Fruit fly (Drosophila melanogaster) whole organism, embryonic: Measurements from ENCODE around the gene CG33268.

Experiments
- Atf-2 ChIP-seq: fragments of 200-800 bp; sonication (Bioruptor generic); optimal IDR thresholded peaks from 2 replicates; lab custom pipeline; 2016; ENCODE audit warnings: missing biosample characterization, missing genetic modification characterization
- CG10431 ChIP-seq: fragments of 200-800 bp; sonication (Bioruptor generic); optimal IDR thresholded peaks from 3 replicates; lab custom pipeline; 2018; ENCODE audit warnings: missing biosample characterization, mild to moderate bottlenecking, missing genetic modification characterization
- CG11560 ChIP-seq: fragments of 200-800 bp; sonication (Bioruptor generic); IDR thresholded peaks from 3 replicates; pipeline ENCODE4 v1.3.6; 2022; ENCODE audit warnings: missing biosample characterization, missing genetic modification characterization
- CG11695 ChIP-seq: fragments of 200-800 bp; sonication (Bioruptor generic); IDR thresholded peaks from 3 replicates; pipeline ENCODE4 v1.3.6; 2022; ENCODE audit warnings: missing biosample characterization, missing genetic modification characterization
- CG12769 ChIP-seq: fragments of 200-800 bp; sonication (Bioruptor generic); optimal IDR thresholded peaks from 2 replicates; lab custom pipeline; 2019; ENCODE audit warnings: missing biosample characterization, mild to moderate bottlenecking, missing genetic modification characterization, moderate library complexity
- CG13296 ChIP-seq: fragments of 200-800 bp; sonication (Bioruptor generic); optimal IDR thresholded peaks from 3 replicates; lab custom pipeline; 2018; ENCODE audit warnings: missing biosample characterization, mild to moderate bottlenecking, missing genetic modification characterization
- CG13624 ChIP-seq: fragments of 200-800 bp; sonication (Bioruptor generic); optimal IDR thresholded peaks from 2 replicates; lab custom pipeline; 2016; ENCODE audit warnings: missing biosample characterization, missing genetic modification characterization
- CG14667 ChIP-seq: fragments of 200-800 bp; sonication (Bioruptor generic); IDR thresholded peaks from 2 replicates; pipeline ENCODE4 v1.3.6; 2022; ENCODE audit warnings: missing biosample characterization, missing genetic modification characterization
- CG15696 ChIP-seq: fragments of 200-800 bp; sonication (Bioruptor generic); optimal IDR thresholded peaks from 2 replicates; lab custom pipeline; 2019; ENCODE audit warnings: missing biosample characterization, mild to moderate bottlenecking, missing genetic modification characterization, moderate library complexity
- CG17385 ChIP-seq: fragments of 200-800 bp; sonication (Bioruptor generic); optimal IDR thresholded peaks from 3 replicates; lab custom pipeline; 2018; ENCODE audit warnings: missing biosample characterization, mild to moderate bottlenecking, missing genetic modification characterization
- CG18011 ChIP-seq: fragments of 200-800 bp; sonication (Bioruptor generic); optimal IDR thresholded peaks from 2 replicates; lab custom pipeline; 2017; ENCODE audit warnings: missing biosample characterization, missing genetic modification characterization, mild to moderate bottlenecking, moderate library complexity, missing genotype
- CG18619 ChIP-seq: fragments of 200-800 bp; sonication (Bioruptor generic); optimal IDR thresholded peaks from 3 replicates; lab custom pipeline; 2017; ENCODE audit warnings: missing biosample characterization, mild to moderate bottlenecking, missing genetic modification characterization
- CG2120 ChIP-seq: fragments of 200-800 bp; sonication (Bioruptor generic); optimal IDR thresholded peaks from 3 replicates; lab custom pipeline; 2016; ENCODE audit warnings: missing biosample characterization, missing genetic modification characterization
- CG32532 ChIP-seq: fragments of 200-800 bp; sonication (Bioruptor generic); IDR thresholded peaks from 2 replicates; pipeline ENCODE4 v1.3.6; 2022; ENCODE audit warnings: missing biosample characterization, missing genetic modification characterization
- CG33213 ChIP-seq: fragments of 200-800 bp; sonication (Bioruptor generic); optimal IDR thresholded peaks from 3 replicates; lab custom pipeline; 2016; ENCODE audit warnings: missing biosample characterization, missing genetic modification characterization
- CG4854 ChIP-seq: fragments of 200-800 bp; sonication (Bioruptor generic); optimal IDR thresholded peaks from 2 replicates; lab custom pipeline; 2016; ENCODE audit warnings: missing biosample characterization, missing genetic modification characterization, inconsistent platforms
- CG6175 ChIP-seq: fragments of 200-800 bp; sonication (Bioruptor generic); IDR thresholded peaks from 3 replicates; pipeline ENCODE4 v1.3.6; 2022; ENCODE audit warnings: missing biosample characterization, missing genetic modification characterization
- CG6813 ChIP-seq: fragments of 200-800 bp; sonication (Bioruptor generic); optimal IDR thresholded peaks from 2 replicates; lab custom pipeline; 2017; ENCODE audit warnings: missing biosample characterization, missing genetic modification characterization, mild to moderate bottlenecking, moderate library complexity, missing genetic modification reagents
- Fer2 ChIP-seq: fragments of 200-800 bp; sonication (Bioruptor generic); optimal IDR thresholded peaks from 2 replicates; lab custom pipeline; 2018; ENCODE audit warnings: missing biosample characterization, mild to moderate bottlenecking, missing genetic modification characterization, moderate library complexity
- Gsc ChIP-seq: fragments of 200-800 bp; sonication (Bioruptor generic); IDR thresholded peaks from 2 replicates; pipeline ENCODE4 v1.3.6; 2022; ENCODE audit warnings: missing biosample characterization, missing genetic modification characterization
- HHEX ChIP-seq: fragments of 200-800 bp; sonication (Bioruptor generic); optimal IDR thresholded peaks from 3 replicates; lab custom pipeline; 2017; ENCODE audit warnings: missing biosample characterization, mild to moderate bottlenecking, missing genetic modification characterization, missing genetic modification reagents
- HmgZ ChIP-seq: fragments of 200-800 bp; sonication (Bioruptor generic); optimal IDR thresholded peaks from 2 replicates; lab custom pipeline; 2018; ENCODE audit warnings: missing biosample characterization, mild to moderate bottlenecking, missing genetic modification characterization
- Hr3 ChIP-seq: fragments of 200-800 bp; sonication (Bioruptor generic); optimal IDR thresholded peaks from 3 replicates; lab custom pipeline; 2016; ENCODE audit warnings: missing biosample characterization, missing genetic modification characterization
- Meics ChIP-seq: fragments of 200-800 bp; sonication (Bioruptor generic); optimal IDR thresholded peaks from 2 replicates; lab custom pipeline; 2017; ENCODE audit warnings: missing biosample characterization, mild to moderate bottlenecking, missing genetic modification characterization
- Mes4 ChIP-seq: fragments of 200-800 bp; sonication (Bioruptor generic); optimal IDR thresholded peaks from 2 replicates; lab custom pipeline; 2016; ENCODE audit warnings: missing biosample characterization, missing genetic modification characterization
- Ptx1 ChIP-seq: fragments of 200-800 bp; sonication (Bioruptor generic); IDR thresholded peaks from 2 replicates; pipeline ENCODE4 v1.3.6; 2022; ENCODE audit warnings: missing biosample characterization, missing genetic modification characterization
- Spps ChIP-seq: fragments of 200-800 bp; sonication (Bioruptor generic); optimal IDR thresholded peaks from 2 replicates; lab custom pipeline; 2018; ENCODE audit warnings: missing biosample characterization, mild to moderate bottlenecking, missing genetic modification characterization
- Stat92E ChIP-seq, 3 experiments: fragments of >200 bp in 2 of 3; fragments of 200-800 bp in 1 of 3; sonication (Bioruptor generic) in 1 of 3; optimal IDR thresholded peaks; 2 replicates each; lab custom pipeline; 2017 to 2019; ENCODE audit warnings: missing biosample characterization in 3 of 3, missing genetic modification characterization in 3 of 3, mild to moderate bottlenecking in 1 of 3, moderate library complexity in 1 of 3
- abd-A ChIP-seq: fragments of 200-800 bp; sonication (Bioruptor generic); optimal IDR thresholded peaks from 3 replicates; lab custom pipeline; 2019; ENCODE audit warnings: missing biosample characterization, mild to moderate bottlenecking, missing genetic modification characterization, moderate library complexity
- ash1 ChIP-seq: fragments of 200-800 bp; sonication (Bioruptor generic); optimal IDR thresholded peaks from 2 replicates; lab custom pipeline; 2018; ENCODE audit warnings: missing biosample characterization, mild to moderate bottlenecking, missing genetic modification characterization
- cato ChIP-seq: fragments of 200-800 bp; sonication (Bioruptor generic); optimal IDR thresholded peaks from 2 replicates; lab custom pipeline; 2016; ENCODE audit warnings: missing biosample characterization, missing genetic modification characterization, borderline replicate concordance
- dm ChIP-seq: fragments of 200-800 bp; sonication (Bioruptor generic); optimal IDR thresholded peaks from 3 replicates; lab custom pipeline; 2016; ENCODE audit warnings: missing biosample characterization, missing genetic modification characterization
- dysf ChIP-seq: fragments of 200-800 bp; sonication (Bioruptor generic); IDR thresholded peaks from 3 replicates; pipeline ENCODE4 v1.3.6; 2022; ENCODE audit warnings: missing biosample characterization, missing genetic modification characterization
- eve ChIP-seq, 2 experiments: fragments of >200 bp; optimal IDR thresholded peaks; 2 replicates each; lab custom pipeline; 2017; ENCODE audit warnings: missing biosample characterization in 2 of 2, missing genetic modification characterization in 2 of 2
- fd3F ChIP-seq: fragments of 200-800 bp; sonication (Bioruptor generic); optimal IDR thresholded peaks from 2 replicates; lab custom pipeline; 2018; ENCODE audit warnings: missing biosample characterization, mild to moderate bottlenecking, missing genetic modification characterization, moderate library complexity
- ftz-f1 ChIP-seq: fragments of 200-800 bp; sonication (Bioruptor generic); optimal IDR thresholded peaks from 2 replicates; lab custom pipeline; 2016; ENCODE audit warnings: missing biosample characterization, missing genetic modification characterization
- hb ChIP-seq: fragments of 200-800 bp; sonication (Bioruptor generic); IDR thresholded peaks from 3 replicates; pipeline ENCODE4 v1.3.6; 2022; ENCODE audit warnings: missing biosample characterization, missing genetic modification characterization; ENCODE audit not compliant: partially characterized antibody
- hbn ChIP-seq: fragments of 200-800 bp; sonication (Bioruptor generic); IDR thresholded peaks from 2 replicates; pipeline ENCODE4 v1.3.6; 2022; ENCODE audit warnings: missing biosample characterization, missing genetic modification characterization; ENCODE audit not compliant: partially characterized antibody
- mld ChIP-seq: fragments of 200-800 bp; sonication (Bioruptor generic); IDR thresholded peaks from 3 replicates; pipeline ENCODE4 v1.3.6; 2022; ENCODE audit warnings: missing biosample characterization, missing genetic modification characterization; ENCODE audit not compliant: partially characterized antibody
- phol ChIP-seq: fragments of 200-800 bp; sonication (Bioruptor generic); optimal IDR thresholded peaks from 3 replicates; lab custom pipeline; 2018; ENCODE audit warnings: missing biosample characterization, mild to moderate bottlenecking, missing genetic modification characterization, moderate library complexity
- pnt ChIP-seq: fragments of 200-800 bp; sonication (Bioruptor generic); optimal IDR thresholded peaks from 3 replicates; lab custom pipeline; 2016; ENCODE audit warnings: missing biosample characterization, missing genetic modification characterization
- ro ChIP-seq: fragments of 200-800 bp; sonication (Bioruptor generic); IDR thresholded peaks from 2 replicates; pipeline ENCODE4 v1.3.6; 2022; ENCODE audit warnings: missing biosample characterization, missing genetic modification characterization
- schlank ChIP-seq: fragments of 200-800 bp; sonication (Bioruptor generic); optimal IDR thresholded peaks from 2 replicates; lab custom pipeline; 2018; ENCODE audit warnings: missing biosample characterization, mild to moderate bottlenecking, missing genetic modification characterization
- ssp ChIP-seq: fragments of 200-800 bp; sonication (Bioruptor generic); IDR thresholded peaks from 2 replicates; pipeline ENCODE4 v1.3.6; 2022; ENCODE audit warnings: missing biosample characterization, missing genetic modification characterization
- stc ChIP-seq: fragments of 200-800 bp; sonication (Bioruptor generic); IDR thresholded peaks from 2 replicates; pipeline ENCODE4 v1.3.6; 2022; ENCODE audit warnings: missing biosample characterization, missing genetic modification characterization
- trh ChIP-seq: fragments of 200-800 bp; sonication (Bioruptor generic); optimal IDR thresholded peaks from 2 replicates; lab custom pipeline; 2016; ENCODE audit warnings: missing biosample characterization, missing genetic modification characterization
- zf30C ChIP-seq: fragments of 200-800 bp; sonication (Bioruptor generic); optimal IDR thresholded peaks from 3 replicates; lab custom pipeline; 2018; ENCODE audit warnings: missing biosample characterization, mild to moderate bottlenecking, missing genetic modification characterization
- zfh1 ChIP-seq: fragments of 200-800 bp; sonication (Bioruptor generic); IDR thresholded peaks from 3 replicates; pipeline ENCODE4 v1.3.6; 2022; ENCODE audit warnings: missing biosample characterization, missing genetic modification characterization

The CG33268 gene

dm6 chr3L:11555662-11556460, 35.2 kb downstream of the CG33268 start (continued):
- TF ChIP-seq CG11695 (GFP tag; lab: Robert Waterston, UW) (peak; percentile 80), Ptx1 (GFP tag; lab: Robert Waterston, UW) (peak; percentile 83), CG14667 (peak; percentile 55; the same call in 1 of the 2 replicates), HmgZ (tag; lab: Kevin White, UChicago) (peak; percentile 65), CG11560 (tag; lab: Robert Waterston, UW) (no peak), pnt (GFP tag; lab: Kevin White, UChicago) (peak; percentile 38), dysf (GFP tag; lab: Robert Waterston, UW) (peak; percentile 68), Mes4 (peak; percentile 36), Meics (GFP tag; lab: Kevin White, UChicago) (peak; percentile 79), fd3F (GFP tag; lab: Kevin White, UChicago) (peak; percentile 39), CG10431 (GFP tag; lab: Kevin White, UChicago) (peak; percentile 31), zf30C (peak; percentile 65), Gsc (GFP tag; lab: Robert Waterston, UW) (no peak), ftz-f1 (GFP tag; lab: Kevin White, UChicago) (no peak), CG32532 (peak; percentile 65), dm (GFP tag; lab: Kevin White, UChicago) (peak; percentile 31), phol (peak; percentile 87), eve (GFP tag; optimal IDR thresholded peaks at IDR 0.05; lab: Kevin White, UChicago) (peak in 1 of 2 experiments; percentile 58), CG13296 (GFP tag; lab: Kevin White, UChicago) (peak; percentile 74), CG2120 (GFP tag; lab: Kevin White, UChicago) (peak; percentile 70), mld (GFP tag; lab: Robert Waterston, UW) (no peak), hbn (GFP tag; lab: Robert Waterston, UW) (peak; percentile 25; the same call in 1 of the 2 replicates), CG4854 (GFP tag; lab: Kevin White, UChicago) (peak; percentile 32), CG6175 (GFP tag; lab: Robert Waterston, UW) (peak; percentile 80), ro (GFP tag; lab: Robert Waterston, UW) (peak; percentile 31; the same call in 1 of the 2 replicates), ash1 (no peak), CG12769 (tag; lab: Kevin White, UChicago) (peak; percentile 61), cato (peak; percentile 33), stc (GFP tag; lab: Robert Waterston, UW) (peak; percentile 77; the same call in 1 of the 2 replicates), CG33213 (GFP tag; lab: Kevin White, UChicago) (peak; percentile 41), CG15696 (tag; lab: Kevin White, UChicago) (peak; percentile 65), Spps (tag; lab: Kevin White, UChicago) (peak; percentile 46), Fer2 (tag; lab: Kevin White, UChicago) (peak; percentile 50), Atf-2 (GFP tag; lab: Kevin White, UChicago) (peak; percentile 24), Stat92E (GFP tag; optimal IDR thresholded peaks at IDR 0.05; lab: Kevin White, UChicago) (no peak), CG18011 (GFP tag; lab: Kevin White, UChicago) (no peak), ssp (GFP tag; lab: Robert Waterston, UW) (peak; percentile 53; the same call in 1 of the 2 replicates), abd-A (peak; percentile 91), HHEX (GFP tag; lab: Kevin White, UChicago) (peak; percentile 64), schlank (tag; lab: Kevin White, UChicago) (no peak), trh (peak; percentile 46), zfh1 (GFP tag; lab: Robert Waterston, UW) (peak; percentile 33; the same call in 1 of the 3 replicates), CG6813 (peak; percentile 47), CG18619 (peak; percentile 62), CG13624 (GFP tag; lab: Kevin White, UChicago) (peak; percentile 53), hb (GFP tag; lab: Robert Waterston, UW) (no peak), Hr3 (GFP tag; lab: Kevin White, UChicago) (peak; percentile 67), CG17385 (GFP tag; lab: Kevin White, UChicago) (peak; percentile 69)
